Fruit fly (Drosophila melanogaster) whole organism, prepupa: ENCODE results near the gene kek2.
A peak's percentile ranks its signal among the peaks of the same experiment; 100 is the strongest.

ENCODE experiments used
- Blimp-1 ChIP-seq: fragments of 200-800 bp; sonication (Bioruptor generic); optimal IDR thresholded peaks from 3 replicates; lab custom pipeline; 2017; ENCODE audit warnings: missing biosample characterization, missing genetic modification characterization, mild to moderate bottlenecking, moderate library complexity, missing genetic modification reagents
- CG10631 ChIP-seq: fragments of 200-800 bp; sonication (Bioruptor generic); optimal IDR thresholded peaks from 2 replicates; lab custom pipeline; 2016; ENCODE audit warnings: missing biosample characterization, missing genetic modification characterization
- CG11294 ChIP-seq: fragments of 200-800 bp; sonication (Bioruptor generic); IDR thresholded peaks from 2 replicates; pipeline ENCODE4 v1.3.6; 2022; ENCODE audit warnings: missing biosample characterization, missing genetic modification characterization
- CG11902 ChIP-seq: fragments of 200-800 bp; sonication (Bioruptor generic); optimal IDR thresholded peaks from 3 replicates; lab custom pipeline; 2016; ENCODE audit warnings: missing biosample characterization, missing genetic modification characterization
- CG3032 ChIP-seq: fragments of 200-800 bp; optimal IDR thresholded peaks from 2 replicates; lab custom pipeline; 2019; ENCODE audit warnings: missing biosample characterization, mild to moderate bottlenecking, missing genetic modification characterization, moderate library complexity
- CG3919 ChIP-seq: fragments of 200-800 bp; sonication (Bioruptor generic); optimal IDR thresholded peaks from 3 replicates; lab custom pipeline; 2016; ENCODE audit warnings: missing biosample characterization, missing genetic modification characterization
- CG6792 ChIP-seq: fragments of 200-800 bp; sonication (Bioruptor generic); optimal IDR thresholded peaks from 3 replicates; lab custom pipeline; 2016; ENCODE audit warnings: missing biosample characterization, missing genetic modification characterization
- CG6808 ChIP-seq: fragments of 200-800 bp; sonication (Bioruptor generic); optimal IDR thresholded peaks from 3 replicates; lab custom pipeline; 2017; ENCODE audit warnings: missing biosample characterization, missing genetic modification characterization, mild to moderate bottlenecking, moderate library complexity, missing genetic modification reagents
- CG7368 ChIP-seq: fragments of 200-800 bp; sonication (Bioruptor generic); optimal IDR thresholded peaks from 3 replicates; lab custom pipeline; 2016; ENCODE audit warnings: missing biosample characterization, missing genetic modification characterization
- CG8119 ChIP-seq: fragments of 200-800 bp; sonication (Bioruptor generic); IDR thresholded peaks from 3 replicates; pipeline ENCODE4 v1.3.6; 2022; ENCODE audit warnings: missing biosample characterization, missing genetic modification characterization
- CG8319 ChIP-seq: fragments of 200-800 bp; sonication (Bioruptor generic); optimal IDR thresholded peaks from 3 replicates; lab custom pipeline; 2016; ENCODE audit warnings: missing biosample characterization, missing genetic modification characterization
- Eip93F ChIP-seq: fragments of 200-800 bp; sonication (Bioruptor generic); optimal IDR thresholded peaks from 2 replicates; lab custom pipeline; 2016; ENCODE audit warnings: missing biosample characterization, mild to moderate bottlenecking, missing genetic modification characterization
- Ets21C ChIP-seq: fragments of 200-800 bp; sonication (Bioruptor generic); optimal IDR thresholded peaks from 3 replicates; lab custom pipeline; 2016; ENCODE audit warnings: missing biosample characterization, missing genetic modification characterization
- Ets96B ChIP-seq: fragments of 200-800 bp; optimal IDR thresholded peaks from 2 replicates; lab custom pipeline; 2019; ENCODE audit warnings: missing biosample characterization, mild to moderate bottlenecking, missing genetic modification characterization, moderate library complexity
- Hr39 ChIP-seq: fragments of 200-800 bp; sonication (Bioruptor generic); optimal IDR thresholded peaks from 2 replicates; lab custom pipeline; 2016; ENCODE audit warnings: missing biosample characterization, missing genetic modification characterization
- OdsH ChIP-seq: fragments of 200-800 bp; sonication (Bioruptor generic); optimal IDR thresholded peaks from 3 replicates; lab custom pipeline; 2016; ENCODE audit warnings: missing biosample characterization, missing genetic modification characterization
- Smox ChIP-seq: fragments of 200-800 bp; sonication (Bioruptor generic); optimal IDR thresholded peaks from 3 replicates; lab custom pipeline; 2016; ENCODE audit warnings: missing biosample characterization, missing genetic modification characterization
- achi ChIP-seq: fragments of 200-800 bp; sonication (Bioruptor generic); optimal IDR thresholded peaks from 3 replicates; lab custom pipeline; 2016; ENCODE audit warnings: missing biosample characterization, missing genetic modification characterization
- cyc ChIP-seq: fragments of 200-800 bp; sonication (Bioruptor generic); optimal IDR thresholded peaks from 3 replicates; lab custom pipeline; 2016; ENCODE audit warnings: missing biosample characterization, missing genetic modification characterization
- dac ChIP-seq: fragments of 200-800 bp; sonication (Bioruptor generic); optimal IDR thresholded peaks from 2 replicates; lab custom pipeline; 2017; ENCODE audit warnings: missing biosample characterization, mild to moderate bottlenecking, missing genetic modification characterization
- eg ChIP-seq: fragments of 200-800 bp; sonication (Bioruptor generic); IDR thresholded peaks from 3 replicates; pipeline ENCODE4 v1.3.6; 2022; ENCODE audit warnings: missing biosample characterization, missing genetic modification characterization
- esn ChIP-seq: fragments of 200-800 bp; sonication (Bioruptor generic); optimal IDR thresholded peaks from 2 replicates; lab custom pipeline; 2016; ENCODE audit warnings: missing biosample characterization, mild to moderate bottlenecking, missing genetic modification characterization, moderate library complexity
- fkh ChIP-seq: fragments of 200-800 bp; sonication (Bioruptor generic); optimal IDR thresholded peaks from 3 replicates; lab custom pipeline; 2017; ENCODE audit warnings: missing biosample characterization, mild to moderate bottlenecking, missing genetic modification characterization, moderate library complexity
- pdm3 ChIP-seq: fragments of 200-800 bp; sonication (Bioruptor generic); optimal IDR thresholded peaks from 3 replicates; lab custom pipeline; 2016; ENCODE audit warnings: missing biosample characterization, missing genetic modification characterization
- spab ChIP-seq: fragments of 200-800 bp; sonication (Bioruptor generic); optimal IDR thresholded peaks from 2 replicates; lab custom pipeline; 2017; ENCODE audit warnings: missing biosample characterization, mild to moderate bottlenecking, missing genetic modification characterization, missing genetic modification reagents
- ss ChIP-seq, 2 experiments: fragments of 200-800 bp; sonication (Bioruptor generic); optimal IDR thresholded peaks; 2 replicates in 1 of 2; 3 replicates in 1 of 2; lab custom pipeline; 2017 to 2018; ENCODE audit warnings: mild to moderate bottlenecking in 2 of 2, missing biosample characterization in 2 of 2, missing genetic modification characterization in 2 of 2, moderate library complexity in 1 of 2
- svp ChIP-seq: fragments of 200-800 bp; sonication (Bioruptor generic); peaks from one replicate; lab custom pipeline; 2016; ENCODE audit warnings: missing biosample characterization, missing genetic modification characterization
- vri ChIP-seq: fragments of 200-800 bp; sonication (Bioruptor generic); optimal IDR thresholded peaks from 3 replicates; lab custom pipeline; 2016; ENCODE audit warnings: missing biosample characterization, mild to moderate bottlenecking, missing genetic modification characterization

The kek2 gene

dm6 chr2L:11581617-11582254 lies at the start of gene kek2:
kek2 (plus strand) TSS chr2L:11581937.
- TF ChIP-seq CG3032 (tag; lab: Kevin White, UChicago), result no peak
- no peak for TF ChIP-seq CG8319 (GFP tag; lab: Kevin White, UChicago)
- no peak for TF ChIP-seq CG6808 (GFP tag; lab: Kevin White, UChicago)
- no peak for TF ChIP-seq ss (GFP tag; optimal IDR thresholded peaks at IDR 0.05; lab: Kevin White, UChicago)
- 0 out of 3 replicates have a peak, but pooled peaks have one; percentile 15 for TF ChIP-seq eg (GFP tag; lab: Robert Waterston, UW)
- TF ChIP-seq CG8119 (GFP tag; lab: Robert Waterston, UW), result no peak
- no peak for TF ChIP-seq achi (GFP tag; lab: Kevin White, UChicago)
- no peak for TF ChIP-seq CG10631 (GFP tag; lab: Kevin White, UChicago)
- TF ChIP-seq, all 60 proteins: peak for 1

- TF ChIP-seq vri (no peak), svp (GFP tag; lab: Kevin White, UChicago) (peak; percentile 3)
Measured at dm6 chr2L:11535845-11536244, 45.9 kb upstream of the kek2 start, which contains the start of gene CG43438. CG43438 (plus strand) TSS chr2L:11536145.

- TF ChIP-seq Ets96B (tag; lab: Kevin White, UChicago) (no peak), ss (GFP tag; optimal IDR thresholded peaks at IDR 0.05; lab: Kevin White, UChicago) (no peak), achi (GFP tag; lab: Kevin White, UChicago) (no peak), CG11294 (no peak), Blimp-1 (GFP tag; lab: Kevin White, UChicago) (no peak), fkh (GFP tag; lab: Kevin White, UChicago) (no peak), cyc (no peak), CG3919 (GFP tag; lab: Kevin White, UChicago) (no peak), dac (GFP tag; lab: Kevin White, UChicago) (no peak)
Measured at dm6 chr2L:11553825-11554224, 27.9 kb upstream of the kek2 start.

dm6 chr2L:11586733-11587132 lies 5.0 kb downstream of the kek2 start, which contains the start of gene Mst33A:
Mst33A (minus strand) TSS chr2L:11586833.
- TF ChIP-seq CG7368 (GFP tag; lab: Kevin White, UChicago) (no peak), Hr39 (GFP tag; lab: Kevin White, UChicago) (no peak), dac (GFP tag; lab: Kevin White, UChicago) (no peak), Smox (GFP tag; lab: Kevin White, UChicago) (no peak), esn (no peak)

dm6 chr2L:11589064-11589463 lies 7.3 kb downstream of the kek2 start:
- no peak for TF ChIP-seq spab (GFP tag; lab: Kevin White, UChicago)
- TF ChIP-seq svp (GFP tag; lab: Kevin White, UChicago), result peak; percentile 56

- TF ChIP-seq svp (GFP tag; lab: Kevin White, UChicago) (no peak), CG6792 (no peak), CG11902 (no peak), OdsH (GFP tag; lab: Kevin White, UChicago) (no peak), esn (no peak), CG10631 (GFP tag; lab: Kevin White, UChicago) (no peak), CG7368 (GFP tag; lab: Kevin White, UChicago) (no peak), CG8119 (GFP tag; lab: Robert Waterston, UW) (no peak), achi (GFP tag; lab: Kevin White, UChicago) (no peak)
Measured at dm6 chr2L:11591578-11591977, 9.8 kb downstream of the kek2 start, which contains the start of gene Acp33A. Acp33A (minus strand) TSS chr2L:11591678.

- TF ChIP-seq Ets21C (no peak), Smox (GFP tag; lab: Kevin White, UChicago) (no peak), Eip93F (GFP tag; lab: Kevin White, UChicago) (no peak), ss (GFP tag; optimal IDR thresholded peaks at IDR 0.05; lab: Kevin White, UChicago) (no peak), pdm3 (GFP tag; lab: Kevin White, UChicago) (no peak)
Measured at dm6 chr2L:11611672-11612071, 29.9 kb downstream of the kek2 start, which contains the start of gene spag4. spag4 (minus strand) TSS chr2L:11611772.
